Fruit fly (Drosophila melanogaster) whole organism, pupa: ENCODE data around the gene spn-D.

Source experiments
- CG10348 ChIP-seq: fragments of 200-800 bp; sonication (Bioruptor generic); IDR thresholded peaks from 2 replicates; pipeline ENCODE4 v1.3.6; 2022; ENCODE audit warnings: missing biosample characterization, missing genetic modification characterization
- CG12605 ChIP-seq: fragments of 200-800 bp; sonication (Bioruptor generic); IDR thresholded peaks from 2 replicates; pipeline ENCODE4 v1.3.6; 2022; ENCODE audit warnings: missing biosample characterization, missing genetic modification characterization
- CG13204 ChIP-seq: fragments of 200-800 bp; sonication (Bioruptor generic); optimal IDR thresholded peaks from 2 replicates; lab custom pipeline; 2018; ENCODE audit warnings: missing biosample characterization, mild to moderate bottlenecking, missing genetic modification characterization, moderate library complexity
- CG14655 ChIP-seq: fragments of 200-800 bp; sonication (Bioruptor generic); optimal IDR thresholded peaks from 3 replicates; lab custom pipeline; 2017; ENCODE audit warnings: mild to moderate bottlenecking, missing biosample characterization, missing genetic modification reagents, missing genetic modification characterization
- CG15710 ChIP-seq: fragments of 200-800 bp; sonication (Bioruptor generic); optimal IDR thresholded peaks from 2 replicates; lab custom pipeline; 2018; ENCODE audit warnings: missing biosample characterization, mild to moderate bottlenecking, missing genetic modification characterization, moderate library complexity
- CG17806 ChIP-seq: fragments of 200-800 bp; sonication (Bioruptor generic); optimal IDR thresholded peaks from 2 replicates; lab custom pipeline; 2018; ENCODE audit warnings: missing biosample characterization, mild to moderate bottlenecking, missing genetic modification characterization, moderate library complexity
- CG32121 ChIP-seq: fragments of 200-800 bp; sonication (Bioruptor generic); IDR thresholded peaks from 2 replicates; pipeline ENCODE4 v1.3.6; 2022; ENCODE audit warnings: missing biosample characterization, missing genetic modification characterization
- CG34367 ChIP-seq: fragments of 200-800 bp; sonication (Bioruptor generic); optimal IDR thresholded peaks from 2 replicates; lab custom pipeline; 2018; ENCODE audit warnings: missing biosample characterization, mild to moderate bottlenecking, missing genetic modification characterization
- CG4496 ChIP-seq: fragments of 200-800 bp; sonication (Bioruptor generic); IDR thresholded peaks from 3 replicates; pipeline ENCODE4 v1.3.6; 2022; ENCODE audit warnings: missing biosample characterization, missing genetic modification characterization
- CG8159 ChIP-seq: fragments of 200-800 bp; sonication (Bioruptor generic); optimal IDR thresholded peaks from 3 replicates; lab custom pipeline; 2018; ENCODE audit warnings: missing biosample characterization, mild to moderate bottlenecking, missing genetic modification characterization, moderate library complexity
- CG8301 ChIP-seq: fragments of 200-800 bp; sonication (Bioruptor generic); optimal IDR thresholded peaks from 2 replicates; lab custom pipeline; 2018; ENCODE audit warnings: missing biosample characterization, mild to moderate bottlenecking, missing genetic modification characterization
- CG9948 ChIP-seq: fragments of 200-800 bp; sonication (Bioruptor generic); optimal IDR thresholded peaks from 2 replicates; lab custom pipeline; 2018; ENCODE audit warnings: missing biosample characterization, mild to moderate bottlenecking, missing genetic modification characterization, moderate library complexity
- D1 ChIP-seq: fragments of 200-800 bp; sonication (Bioruptor generic); optimal IDR thresholded peaks from 2 replicates; lab custom pipeline; 2018; ENCODE audit warnings: missing biosample characterization, mild to moderate bottlenecking, missing genetic modification characterization, moderate library complexity
- EcR ChIP-seq: fragments of 200-800 bp; sonication (Bioruptor generic); optimal IDR thresholded peaks from 3 replicates; lab custom pipeline; 2019; ENCODE audit warnings: missing biosample characterization, missing genetic modification characterization, mild to moderate bottlenecking, moderate library complexity, missing genetic modification reagents
- Ets98B ChIP-seq: fragments of 200-800 bp; sonication (Bioruptor generic); IDR thresholded peaks from 2 replicates; pipeline ENCODE4 v1.3.6; 2022; ENCODE audit warnings: missing biosample characterization, missing genetic modification characterization
- Pif1A ChIP-seq: fragments of 200-800 bp; sonication (Bioruptor generic); optimal IDR thresholded peaks from 3 replicates; lab custom pipeline; 2016; ENCODE audit warnings: missing biosample characterization, missing genetic modification characterization
- Pif1B ChIP-seq: fragments of 200-800 bp; sonication (Bioruptor generic); optimal IDR thresholded peaks from 3 replicates; lab custom pipeline; 2016; ENCODE audit warnings: missing biosample characterization, missing genetic modification characterization
- Snoo ChIP-seq: fragments of 200-800 bp; sonication (Bioruptor generic); optimal IDR thresholded peaks from 3 replicates; lab custom pipeline; 2017; ENCODE audit warnings: missing biosample characterization, mild to moderate bottlenecking, missing genetic modification characterization, inconsistent platforms
- fd96Ca ChIP-seq: fragments of 200-800 bp; sonication (Bioruptor generic); IDR thresholded peaks from 3 replicates; pipeline ENCODE4 v1.3.6; 2022; ENCODE audit warnings: missing biosample characterization, missing genetic modification characterization
- gl ChIP-seq: fragments of 200-800 bp; sonication (Bioruptor generic); optimal IDR thresholded peaks from 2 replicates; lab custom pipeline; 2018; ENCODE audit warnings: missing biosample characterization, mild to moderate bottlenecking, missing genetic modification characterization
- rn ChIP-seq: fragments of 200-800 bp; sonication (Bioruptor generic); IDR thresholded peaks from 2 replicates; pipeline ENCODE4 v1.3.6; 2022; ENCODE audit warnings: missing biosample characterization, missing genetic modification characterization

spn-D gene

dm6 chr3R:27137914-27138323 lies 27.6 kb upstream of the spn-D start:
- TF ChIP-seq CG10348 (no peak), CG14655 (GFP tag; lab: Kevin White, UChicago) (no peak), D1 (tag; lab: Kevin White, UChicago) (no peak), CG12605 (GFP tag; lab: Robert Waterston, UW) (0 out of 2 replicates have a peak, but pooled peaks have one; percentile 12)

DNA sequence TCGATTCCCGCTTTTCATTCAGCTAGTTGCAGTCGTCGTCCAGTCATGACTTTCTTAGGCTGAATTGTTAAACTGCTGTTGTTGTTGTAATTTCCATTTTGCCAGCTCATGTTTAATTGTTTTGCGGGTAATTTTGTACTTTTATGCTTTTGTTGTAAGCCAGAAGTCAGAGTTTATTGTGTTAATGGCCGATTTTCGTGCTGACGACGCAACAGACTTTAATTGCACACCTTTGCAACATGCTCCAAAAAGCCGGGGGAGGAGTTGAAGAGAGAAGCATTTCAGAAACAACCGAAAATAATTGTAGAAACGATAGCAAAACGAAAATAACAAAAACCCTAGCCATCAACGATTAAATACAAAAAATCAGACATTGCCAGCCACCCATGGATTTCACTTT lies 26.8 kb upstream of the spn-D start:
- no peak for TF ChIP-seq CG12605 (GFP tag; lab: Robert Waterston, UW)
- TF ChIP-seq CG4496 (GFP tag; lab: Robert Waterston, UW) = no peak
- TF ChIP-seq CG17806 (tag; lab: Kevin White, UChicago) = no peak
- TF ChIP-seq D1 (tag; lab: Kevin White, UChicago) = no peak
- no peak for TF ChIP-seq CG8159
- no peak for TF ChIP-seq gl
- no peak for TF ChIP-seq CG10348
- TF ChIP-seq Pif1A (GFP tag; lab: Kevin White, UChicago) = no peak
- TF ChIP-seq CG34367 (tag; lab: Kevin White, UChicago) = no peak
- no peak for TF ChIP-seq CG8301 (tag; lab: Kevin White, UChicago)
- no peak for TF ChIP-seq CG14655 (GFP tag; lab: Kevin White, UChicago)
- no peak for TF ChIP-seq EcR (GFP tag; lab: Kevin White, UChicago)
- TF ChIP-seq Snoo (tag; lab: Kevin White, UChicago) = no peak
- no peak for TF ChIP-seq rn (GFP tag; lab: Robert Waterston, UW)
- no peak for TF ChIP-seq Pif1B (GFP tag; lab: Kevin White, UChicago)
- TF ChIP-seq fd96Ca (GFP tag; lab: Robert Waterston, UW) = no peak
- no peak for TF ChIP-seq CG32121 (GFP tag; lab: Robert Waterston, UW)
- TF ChIP-seq, all 21 proteins: peak for 0

DNA sequence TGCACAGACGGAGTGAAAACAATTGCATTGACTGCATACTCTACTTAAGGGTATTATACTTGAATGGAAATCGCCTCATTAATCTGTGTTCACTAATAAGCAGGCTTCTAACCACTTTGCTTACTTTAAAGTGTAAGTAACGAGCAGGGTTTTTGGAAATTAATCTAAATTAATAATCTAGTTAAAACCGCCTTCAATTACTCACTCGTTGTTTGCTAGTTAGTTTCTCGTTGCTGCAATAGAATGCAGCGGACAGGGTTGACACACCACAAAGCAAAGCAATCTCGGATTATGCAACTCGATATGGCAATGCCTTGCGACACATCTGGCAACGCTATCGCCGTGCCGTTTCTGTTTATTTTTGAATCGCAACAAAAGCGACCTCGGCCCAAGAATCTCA lies 25.6 kb upstream of the spn-D start:
- TF ChIP-seq Pif1B (GFP tag; lab: Kevin White, UChicago) (peak; percentile 41), fd96Ca (GFP tag; lab: Robert Waterston, UW) (peak; percentile 46; the same call in 1 of the 3 replicates), CG13204 (GFP tag; lab: Kevin White, UChicago) (no peak), Snoo (tag; lab: Kevin White, UChicago) (peak; percentile 58), Pif1A (GFP tag; lab: Kevin White, UChicago) (peak; percentile 66), CG9948 (tag; lab: Kevin White, UChicago) (no peak), CG8159 (peak; percentile 65), CG15710 (tag; lab: Kevin White, UChicago) (peak; percentile 49), CG12605 (GFP tag; lab: Robert Waterston, UW) (no peak), Ets98B (GFP tag; lab: Robert Waterston, UW) (0 out of 2 replicates have a peak, but pooled peaks have one; percentile 9), EcR (GFP tag; lab: Kevin White, UChicago) (peak; percentile 8), CG14655 (GFP tag; lab: Kevin White, UChicago) (peak; percentile 43), CG17806 (tag; lab: Kevin White, UChicago) (peak; percentile 4), CG4496 (GFP tag; lab: Robert Waterston, UW) (peak; percentile 40; the same call in 1 of the 3 replicates)

DNA sequence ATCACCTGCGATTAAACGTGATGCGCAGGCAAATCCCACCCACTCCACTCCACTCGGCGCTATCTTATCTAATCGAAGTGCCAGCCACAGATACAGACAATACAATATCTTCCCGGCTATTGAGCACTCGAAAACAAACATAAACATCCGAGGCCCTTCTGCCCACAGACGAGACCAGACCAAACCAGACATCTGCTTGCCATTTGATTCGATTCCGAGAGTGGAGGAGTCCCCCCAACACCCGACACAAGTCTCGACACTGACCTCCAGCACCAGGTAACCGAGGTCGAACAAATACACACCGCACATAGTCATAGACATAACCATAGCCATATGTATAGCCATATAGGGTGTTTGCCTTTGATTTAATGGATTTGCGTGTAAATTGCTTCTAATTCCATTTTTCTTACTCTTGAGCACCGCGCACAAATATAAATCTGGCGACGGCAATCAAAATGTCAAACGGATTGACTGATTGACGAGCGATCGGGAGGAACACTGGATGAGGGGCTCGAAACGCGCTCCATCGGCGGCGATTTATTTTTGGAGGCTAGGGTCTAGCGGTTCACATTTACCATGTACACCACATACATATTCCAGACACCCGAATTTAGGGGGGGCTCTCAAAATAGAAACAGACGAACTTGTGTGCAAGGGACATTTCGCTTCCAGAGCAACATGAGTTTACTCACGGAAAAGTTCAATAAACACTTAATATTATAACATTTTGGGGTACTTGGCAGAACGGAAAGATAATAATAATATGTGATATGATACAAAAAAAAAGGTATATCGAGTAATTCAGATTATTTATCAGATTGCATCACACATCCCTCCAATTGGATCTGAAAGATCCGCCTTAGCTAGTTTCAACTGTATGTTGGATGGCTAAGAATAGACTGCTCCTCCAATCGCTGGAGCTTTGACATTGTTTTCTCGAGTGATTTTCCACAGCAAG lies 16.4 kb upstream of the spn-D start:
- TF ChIP-seq CG14655 (GFP tag; lab: Kevin White, UChicago) (no peak), Pif1B (GFP tag; lab: Kevin White, UChicago) (no peak), CG4496 (GFP tag; lab: Robert Waterston, UW) (no peak), EcR (GFP tag; lab: Kevin White, UChicago) (no peak), fd96Ca (GFP tag; lab: Robert Waterston, UW) (no peak), Pif1A (GFP tag; lab: Kevin White, UChicago) (no peak), CG34367 (tag; lab: Kevin White, UChicago) (no peak), CG32121 (GFP tag; lab: Robert Waterston, UW) (no peak), rn (GFP tag; lab: Robert Waterston, UW) (no peak), CG9948 (tag; lab: Kevin White, UChicago) (no peak)

- TF ChIP-seq EcR (GFP tag; lab: Kevin White, UChicago) (peak; percentile 4), CG13204 (GFP tag; lab: Kevin White, UChicago) (peak; percentile 26), CG14655 (GFP tag; lab: Kevin White, UChicago) (peak; percentile 11), rn (GFP tag; lab: Robert Waterston, UW) (no peak)
- TF ChIP-seq, all 21 proteins: peak for 3
These were observed 15.4 kb upstream of the spn-D start for dm6 chr3R:27149884-27150676.
